Worm (Caenorhabditis elegans) whole organism, late embryonic: ENCODE data around the gene F59B1.8.

Source experiments
- ama-1 ChIP-seq: fragments of 150-350 bp; optimal IDR thresholded peaks from 2 replicates; lab custom pipeline; 2014
- dmd-4 ChIP-seq: sonication (generic microtip); optimal IDR thresholded peaks from 2 replicates; lab custom pipeline; 2016; ENCODE audit warnings: borderline replicate concordance, missing genetic modification characterization, missing compliant biosample characterization
- hlh-30 ChIP-seq: sonication (generic microtip); optimal IDR thresholded peaks from 2 replicates; lab custom pipeline; 2017; ENCODE audit warnings: antibody characterized with exemption, missing genetic modification characterization, missing compliant biosample characterization; ENCODE audit not compliant: insufficient read depth

ce11 chrV:3633041-3633440, 11.0 kb downstream of the F59B1.8 start, which contains the start of gene F59B1.2:
- TF ChIP-seq hlh-30 (no peak), dmd-4 (tag; lab: Kevin White, UChicago) (no peak), ama-1 (lab: Kevin White, UChicago) (no peak)
